Worm (Caenorhabditis elegans): ENCODE measurements around the gene pph-1.

- TF ChIP-seq egl-18 (GFP tag; IDR thresholded peaks at IDR 0.05) (no peak), hmg-20 (GFP tag; IDR thresholded peaks at IDR 0.05) (no peak), snpc-4 (GFP tag; optimal IDR thresholded peaks at IDR 0.05) (no peak), snpc-4 (tag; optimal IDR thresholded peaks at IDR 0.05) (no peak)
These were observed 42.7 kb downstream of the pph-1 start, which contains the start of gene srj-21 for ce11 chrV:10745034-10745433.
